Fruit fly (Drosophila melanogaster) whole organism, embryonic: ENCODE data around the gene cysu.

Source experiments
- Blimp-1 ChIP-seq: fragments of 200-800 bp; sonication (Bioruptor generic); optimal IDR thresholded peaks from 3 replicates; lab custom pipeline; 2018; ENCODE audit warnings: missing biosample characterization, missing genetic modification characterization, mild to moderate bottlenecking, moderate library complexity, missing genetic modification reagents
- CG10565 ChIP-seq: fragments of 200-800 bp; sonication (Bioruptor generic); optimal IDR thresholded peaks from 3 replicates; lab custom pipeline; 2016; ENCODE audit warnings: missing biosample characterization, mild to moderate bottlenecking, missing genetic modification characterization
- CG12744 ChIP-seq: fragments of 200-800 bp; sonication (Bioruptor generic); optimal IDR thresholded peaks from 2 replicates; lab custom pipeline; 2016; ENCODE audit warnings: missing biosample characterization, missing genetic modification characterization
- CG12769 ChIP-seq: fragments of 200-800 bp; sonication (Bioruptor generic); optimal IDR thresholded peaks from 2 replicates; lab custom pipeline; 2019; ENCODE audit warnings: missing biosample characterization, mild to moderate bottlenecking, missing genetic modification characterization, moderate library complexity
- CG13287 ChIP-seq: fragments of 200-800 bp; sonication (Bioruptor generic); IDR thresholded peaks from 2 replicates; pipeline ENCODE4 v1.3.6; 2022; ENCODE audit warnings: missing biosample characterization, missing genetic modification characterization; ENCODE audit not compliant: partially characterized antibody
- CG13775 ChIP-seq: fragments of 200-800 bp; sonication (Bioruptor generic); optimal IDR thresholded peaks from 3 replicates; lab custom pipeline; 2017; ENCODE audit warnings: missing biosample characterization, mild to moderate bottlenecking, missing genetic modification characterization
- CG13894 ChIP-seq: fragments of 200-800 bp; sonication (Bioruptor generic); optimal IDR thresholded peaks from 3 replicates; lab custom pipeline; 2018; ENCODE audit warnings: missing biosample characterization, mild to moderate bottlenecking, missing genetic modification characterization, moderate library complexity
- CG14441 ChIP-seq: fragments of 200-800 bp; sonication (Bioruptor generic); IDR thresholded peaks from 2 replicates; pipeline ENCODE4 v1.3.6; 2022; ENCODE audit warnings: missing biosample characterization, missing genetic modification characterization
- CG15601 ChIP-seq: fragments of 200-800 bp; sonication (Bioruptor generic); optimal IDR thresholded peaks from 3 replicates; lab custom pipeline; 2019; ENCODE audit warnings: missing biosample characterization, mild to moderate bottlenecking, missing genetic modification characterization, moderate library complexity
- CG16815 ChIP-seq: fragments of 200-800 bp; sonication (Bioruptor generic); optimal IDR thresholded peaks from 3 replicates; lab custom pipeline; 2017; ENCODE audit warnings: missing biosample characterization, mild to moderate bottlenecking, missing genetic modification characterization
- CG17912 ChIP-seq: fragments of 200-800 bp; sonication (Bioruptor generic); optimal IDR thresholded peaks from 2 replicates; lab custom pipeline; 2018; ENCODE audit warnings: missing biosample characterization, mild to moderate bottlenecking, missing genetic modification characterization
- CG1832 ChIP-seq: fragments of 200-800 bp; sonication (Bioruptor generic); optimal IDR thresholded peaks from 2 replicates; lab custom pipeline; 2017; ENCODE audit warnings: missing biosample characterization, mild to moderate bottlenecking, missing genetic modification characterization, inconsistent platforms
- CG3726 ChIP-seq: fragments of 200-800 bp; sonication (Bioruptor generic); IDR thresholded peaks from 3 replicates; pipeline ENCODE4, ENCODE4 v1.3.6; 2022; ENCODE audit warnings: missing biosample characterization, missing genetic modification characterization
- CG6689 ChIP-seq: fragments of 200-800 bp; sonication (Bioruptor generic); IDR thresholded peaks from 2 replicates; pipeline ENCODE4 v1.3.6; 2022; ENCODE audit warnings: missing biosample characterization, missing genetic modification characterization
- CG8290 ChIP-seq, 3 experiments: fragments of 200-800 bp; sonication (Bioruptor generic); optimal IDR thresholded peaks; 2 replicates each; lab custom pipeline; 2016 to 2019; ENCODE audit warnings: missing biosample characterization in 3 of 3, missing genetic modification characterization in 3 of 3, mild to moderate bottlenecking in 2 of 3, moderate library complexity in 1 of 3
- CG8388 ChIP-seq: fragments of 200-800 bp; sonication (Bioruptor generic); optimal IDR thresholded peaks from 2 replicates; lab custom pipeline; 2019; ENCODE audit warnings: missing biosample characterization, mild to moderate bottlenecking, missing genetic modification characterization, moderate library complexity
- CG8478 ChIP-seq: fragments of >200 bp; optimal IDR thresholded peaks from 2 replicates; lab custom pipeline; 2018
- Deaf1 ChIP-seq: fragments of 200-800 bp; optimal IDR thresholded peaks from 3 replicates; lab custom pipeline; 2019; ENCODE audit warnings: missing biosample characterization, mild to moderate bottlenecking, missing genetic modification characterization, moderate library complexity
- Dll ChIP-seq: fragments of 200-800 bp; sonication (Bioruptor generic); IDR thresholded peaks from 4 replicates; pipeline ENCODE4 v1.3.6; 2022; ENCODE audit warnings: missing biosample characterization, missing genetic modification characterization; ENCODE audit not compliant: partially characterized antibody
- Doc3 ChIP-seq: fragments of 200-800 bp; sonication (Bioruptor generic); IDR thresholded peaks from 3 replicates; pipeline ENCODE4 v1.3.6; 2022; ENCODE audit warnings: missing biosample characterization, missing genetic modification characterization; ENCODE audit not compliant: partially characterized antibody
- Jarid2 ChIP-seq: fragments of 200-800 bp; sonication (Bioruptor generic); optimal IDR thresholded peaks from 3 replicates; lab custom pipeline; 2017; ENCODE audit warnings: mild to moderate bottlenecking, missing biosample characterization, missing genetic modification reagents, missing genetic modification characterization
- Med ChIP-seq: fragments of 200-800 bp; sonication (Bioruptor generic); peaks from one replicate; lab custom pipeline; 2016; ENCODE audit warnings: missing biosample characterization, missing genetic modification characterization, mild to moderate bottlenecking, inconsistent platforms, moderate library complexity
- Ptx1 ChIP-seq: fragments of 200-800 bp; sonication (Bioruptor generic); IDR thresholded peaks from 2 replicates; pipeline ENCODE4 v1.3.6; 2022; ENCODE audit warnings: missing biosample characterization, missing genetic modification characterization
- al ChIP-seq: fragments of 200-800 bp; sonication (Bioruptor generic); IDR thresholded peaks from 2 replicates; pipeline ENCODE4 v1.3.6; 2022; ENCODE audit warnings: missing biosample characterization, missing genetic modification characterization
- az2 ChIP-seq: fragments of 200-800 bp; sonication (Bioruptor generic); optimal IDR thresholded peaks from 3 replicates; lab custom pipeline; 2016; ENCODE audit warnings: missing biosample characterization, missing genetic modification characterization
- chinmo ChIP-seq: fragments of 200-800 bp; sonication (Bioruptor generic); IDR thresholded peaks from 4 replicates; pipeline ENCODE4 v1.3.6; 2022; ENCODE audit warnings: missing biosample characterization, missing genetic modification characterization; ENCODE audit not compliant: partially characterized antibody
- dimm ChIP-seq: fragments of 200-800 bp; sonication (Bioruptor generic); IDR thresholded peaks from 2 replicates; pipeline ENCODE4 v1.3.6; 2022; ENCODE audit warnings: missing biosample characterization, missing genetic modification characterization
- dmrt99B ChIP-seq: fragments of 200-800 bp; sonication (Bioruptor generic); optimal IDR thresholded peaks from 2 replicates; lab custom pipeline; 2018; ENCODE audit warnings: missing biosample characterization, mild to moderate bottlenecking, missing genetic modification characterization, moderate library complexity
- en ChIP-seq: fragments of 200-800 bp; sonication (Bioruptor generic); optimal IDR thresholded peaks from 2 replicates; lab custom pipeline; 2016; ENCODE audit warnings: missing biosample characterization, missing genetic modification characterization
- ewg ChIP-seq: fragments of 200-800 bp; sonication (Bioruptor generic); optimal IDR thresholded peaks from 3 replicates; lab custom pipeline; 2017; ENCODE audit warnings: mild to moderate bottlenecking, missing biosample characterization, missing genetic modification reagents, missing genetic modification characterization
- grn ChIP-seq: fragments of 200-800 bp; sonication (Bioruptor generic); optimal IDR thresholded peaks from 3 replicates; lab custom pipeline; 2017; ENCODE audit warnings: missing biosample characterization, missing genetic modification characterization
- hkb ChIP-seq, 2 experiments: fragments of 200-800 bp in 1 of 2; fragments of >200 bp in 1 of 2; sonication (Bioruptor generic) in 1 of 2; IDR thresholded peaks in 1 of 2; optimal IDR thresholded peaks in 1 of 2; 2 replicates each; pipeline versions ENCODE4 v1.3.6 to Lab custom; 2017 to 2022; ENCODE audit warnings: missing biosample characterization in 1 of 2, missing genetic modification characterization in 1 of 2
- nmo ChIP-seq: fragments of 200-800 bp; sonication (Bioruptor generic); optimal IDR thresholded peaks from 2 replicates; lab custom pipeline; 2018; ENCODE audit warnings: missing biosample characterization, mild to moderate bottlenecking, missing genetic modification characterization, moderate library complexity
- pan ChIP-seq, 4 experiments: fragments of >200 bp in 3 of 4; fragments of 200-800 bp in 1 of 4; sonication (Bioruptor generic) in 1 of 4; optimal IDR thresholded peaks in 3 of 4; IDR thresholded peaks in 1 of 4; 2 replicates each; pipeline versions ENCODE4 v1.3.6 to Lab custom; 2017 to 2022; ENCODE audit warnings: missing biosample characterization in 2 of 4, missing genetic modification characterization in 2 of 4, mixed read lengths in 1 of 4
- pfk ChIP-seq: fragments of 200-800 bp; sonication (Bioruptor generic); optimal IDR thresholded peaks from 2 replicates; lab custom pipeline; 2018; ENCODE audit warnings: missing biosample characterization, mild to moderate bottlenecking, missing genetic modification characterization, moderate library complexity
- phol ChIP-seq: fragments of 200-800 bp; sonication (Bioruptor generic); optimal IDR thresholded peaks from 3 replicates; lab custom pipeline; 2018; ENCODE audit warnings: missing biosample characterization, mild to moderate bottlenecking, missing genetic modification characterization, moderate library complexity
- row ChIP-seq: fragments of 200-800 bp; sonication (Bioruptor generic); IDR thresholded peaks from 3 replicates; pipeline ENCODE4 v1.3.6; 2022; ENCODE audit warnings: missing biosample characterization, missing genetic modification characterization
- sisA ChIP-seq: fragments of 200-800 bp; sonication (Bioruptor generic); IDR thresholded peaks from 2 replicates; pipeline ENCODE4 v1.3.6; 2022; ENCODE audit warnings: missing biosample characterization, missing genetic modification characterization
- so ChIP-seq: fragments of 200-800 bp; sonication (Bioruptor generic); IDR thresholded peaks from 3 replicates; pipeline ENCODE4 v1.3.6; 2022; ENCODE audit warnings: missing biosample characterization, missing genetic modification characterization
- sr ChIP-seq: fragments of 200-800 bp; sonication (Bioruptor generic); IDR thresholded peaks from 3 replicates; pipeline ENCODE4 v1.3.6; 2022; ENCODE audit warnings: missing biosample characterization, missing genetic modification characterization
- tin ChIP-seq: fragments of 200-800 bp; sonication (Bioruptor generic); optimal IDR thresholded peaks from 3 replicates; lab custom pipeline; 2016; ENCODE audit warnings: missing biosample characterization, missing genetic modification characterization
- twi ChIP-seq: fragments of 200-800 bp; optimal IDR thresholded peaks from 2 replicates; lab custom pipeline; 2019; ENCODE audit warnings: missing biosample characterization, mild to moderate bottlenecking, missing genetic modification characterization, moderate library complexity
- vvl ChIP-seq: fragments of 200-800 bp; sonication (Bioruptor generic); IDR thresholded peaks from 2 replicates; pipeline ENCODE4 v1.3.6; 2022; ENCODE audit warnings: missing biosample characterization, missing genetic modification characterization

cysu gene

DNA sequence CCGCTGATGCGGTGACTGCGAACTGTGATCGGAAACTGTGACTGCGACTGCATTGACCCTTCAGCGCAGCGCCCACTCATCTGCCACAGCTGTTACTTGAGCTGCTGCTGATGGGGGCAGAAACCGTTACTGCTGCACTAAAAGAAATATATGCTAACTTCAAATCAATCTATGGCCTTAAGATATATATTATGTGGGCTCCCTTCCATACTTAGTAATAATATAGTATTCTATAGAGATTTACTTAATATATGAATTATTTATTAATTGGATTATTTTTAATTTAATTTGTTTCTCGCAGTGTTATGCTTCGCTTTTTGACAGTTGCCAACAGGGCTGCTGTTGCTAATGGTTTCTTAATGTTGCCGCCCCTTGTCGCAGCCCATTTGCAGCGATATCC lies 46.5 kb upstream of the cysu start (continued):
- peak; percentile 6 for TF ChIP-seq tin (GFP tag; lab: Kevin White, UChicago)
- TF ChIP-seq sisA (GFP tag; lab: Robert Waterston, UW), result 0 out of 2 replicates have a peak, but pooled peaks have one; percentile 5
- TF ChIP-seq CG8388 (GFP tag; lab: Kevin White, UChicago), result no peak
- no peak for TF ChIP-seq pan (optimal IDR thresholded peaks at IDR 0.05; lab: Kevin White, UChicago)
- TF ChIP-seq pan (GFP tag; optimal IDR thresholded peaks at IDR 0.05 in 1 of 2, IDR thresholded peaks at IDR 0.05 in 1 of 2), result no peak
- no peak for TF ChIP-seq pfk (GFP tag; lab: Kevin White, UChicago)
- TF ChIP-seq Jarid2 (GFP tag; lab: Kevin White, UChicago), result no peak
- no peak for TF ChIP-seq az2 (GFP tag; lab: Kevin White, UChicago)
- no peak for TF ChIP-seq CG17912 (GFP tag; lab: Kevin White, UChicago)
- peak; percentile 22; the same call in 1 of the 3 replicates for TF ChIP-seq sr
- no peak for TF ChIP-seq dimm (GFP tag; lab: Robert Waterston, UW)
- TF ChIP-seq CG8478 (lab: Kevin White, UChicago), result no peak
- peak; percentile 26 for TF ChIP-seq phol
- peak; percentile 44; the same call in 1 of the 3 replicates for TF ChIP-seq row (GFP tag; lab: Robert Waterston, UW)
- peak; percentile 0 for TF ChIP-seq Blimp-1 (GFP tag; lab: Kevin White, UChicago)
- TF ChIP-seq twi (tag; lab: Kevin White, UChicago), result no peak
- peak; percentile 37 for TF ChIP-seq dmrt99B (tag; lab: Kevin White, UChicago)
- no peak for TF ChIP-seq Doc3 (GFP tag; lab: Robert Waterston, UW)
- peak; percentile 23 for TF ChIP-seq nmo (GFP tag; lab: Kevin White, UChicago)
- 0 out of 2 replicates have a peak, but pooled peaks have one; percentile 6 for TF ChIP-seq al (GFP tag; lab: Robert Waterston, UW)
- TF ChIP-seq CG16815, result no peak
- 0 out of 2 replicates have a peak, but pooled peaks have one; percentile 31 for TF ChIP-seq Ptx1 (GFP tag; lab: Robert Waterston, UW)
- TF ChIP-seq Dll (GFP tag; lab: Robert Waterston, UW), result no peak
- peak; percentile 36 for TF ChIP-seq CG6689 (GFP tag; lab: Robert Waterston, UW)
- no peak for TF ChIP-seq CG1832 (GFP tag; lab: Kevin White, UChicago)
- TF ChIP-seq so (GFP tag; lab: Robert Waterston, UW), result no peak
- peak; percentile 23; the same call in 1 of the 2 replicates for TF ChIP-seq CG14441 (GFP tag; lab: Robert Waterston, UW)
- no peak for TF ChIP-seq CG13775 (GFP tag; lab: Kevin White, UChicago)

DNA sequence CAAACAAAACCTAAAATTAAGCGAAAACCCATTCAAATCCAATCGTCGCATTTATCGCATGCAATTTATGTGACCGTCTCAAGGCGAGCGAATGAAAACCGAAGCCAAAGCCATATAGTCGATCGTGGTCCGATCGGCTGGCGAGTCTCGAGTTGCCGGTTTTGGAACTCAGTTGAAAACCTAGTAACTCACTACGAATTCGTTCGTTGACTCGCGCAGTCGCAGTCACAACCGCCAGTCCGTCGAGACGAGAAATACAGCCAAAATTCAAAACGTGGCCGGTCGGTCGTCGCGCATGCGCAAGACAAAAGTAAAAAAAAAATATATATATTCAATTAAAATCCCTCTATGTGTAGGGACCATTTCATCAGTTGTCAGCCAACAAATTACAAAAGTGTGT lies 45.8 kb upstream of the cysu start, which contains the start of gene lute:
TSS of gene lute (plus strand) at position 203 of the 400 bp plus-strand sequence.
- TF ChIP-seq en (GFP tag; lab: Kevin White, UChicago) (no peak), chinmo (GFP tag; lab: Robert Waterston, UW) (peak; percentile 86; the same call in 2 of the 4 replicates), CG10565 (GFP tag; lab: Kevin White, UChicago) (no peak), CG12769 (tag; lab: Kevin White, UChicago) (peak; percentile 7), Med (GFP tag; lab: Kevin White, UChicago) (peak; percentile 45), hkb (optimal IDR thresholded peaks at IDR 0.05; lab: Kevin White, UChicago) (no peak), hkb (GFP tag; IDR thresholded peaks at IDR 0.05; lab: Robert Waterston, UW) (peak; percentile 44; the same call in 1 of the 2 replicates), grn (GFP tag; lab: Kevin White, UChicago) (no peak), CG3726 (GFP tag; lab: Robert Waterston, UW) (no peak), so (GFP tag; lab: Robert Waterston, UW) (0 out of 3 replicates have a peak, but pooled peaks have one; percentile 10), Jarid2 (GFP tag; lab: Kevin White, UChicago) (peak; percentile 41), CG15601 (peak; percentile 9), CG13894 (tag; lab: Kevin White, UChicago) (peak; percentile 42), CG8290 (GFP tag; optimal IDR thresholded peaks at IDR 0.05; lab: Kevin White, UChicago) (no peak), CG8290 (tag; optimal IDR thresholded peaks at IDR 0.05; lab: Kevin White, UChicago) (peak in 1 of 2 experiments; percentile 19), vvl (GFP tag; lab: Robert Waterston, UW) (0 out of 2 replicates have a peak, but pooled peaks have one; percentile 13), Deaf1 (tag; lab: Kevin White, UChicago) (peak; percentile 91), ewg (peak; percentile 27), CG12744 (no peak), CG13287 (GFP tag; lab: Robert Waterston, UW) (peak; percentile 12; the same call in 1 of the 2 replicates)
- TF ChIP-seq, all 482 proteins: peak for 13
